Worm (Caenorhabditis elegans): ENCODE measurements around the gene K08E5.1.

K08E5.1 gene

DNA sequence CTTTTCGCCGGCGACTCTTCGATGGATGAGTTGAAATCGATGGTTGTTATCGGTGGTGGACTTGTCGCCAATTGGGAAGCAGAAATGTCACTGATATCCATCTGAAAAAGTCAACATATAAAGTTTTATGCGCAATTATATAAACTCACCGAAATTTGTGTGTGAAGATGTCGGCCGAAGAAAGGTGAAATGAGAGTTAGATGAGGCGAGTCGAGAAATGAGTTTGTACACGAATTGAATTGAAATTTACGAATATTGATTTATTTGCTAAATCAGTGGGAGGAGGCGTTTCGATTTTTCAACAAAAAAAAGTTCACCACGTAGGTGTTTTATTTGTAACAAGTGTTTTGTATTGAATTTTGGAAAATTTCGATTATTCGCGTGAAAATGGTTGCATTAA lies 45.2 kb downstream of the K08E5.1 start, which contains the start of gene kel-10:
Gene kel-10 (minus strand): TSS at position 101 of the 400 bp plus-strand sequence.
- TF ChIP-seq ztf-3 (GFP tag; optimal IDR thresholded peaks at IDR 0.05) (no peak), pha-4 (tag; optimal IDR thresholded peaks at IDR 0.05) (no peak), nfya-2 (GFP tag; IDR thresholded peaks at IDR 0.05) (no peak), somi-1 (GFP tag; optimal IDR thresholded peaks at IDR 0.05) (no peak)

DNA sequence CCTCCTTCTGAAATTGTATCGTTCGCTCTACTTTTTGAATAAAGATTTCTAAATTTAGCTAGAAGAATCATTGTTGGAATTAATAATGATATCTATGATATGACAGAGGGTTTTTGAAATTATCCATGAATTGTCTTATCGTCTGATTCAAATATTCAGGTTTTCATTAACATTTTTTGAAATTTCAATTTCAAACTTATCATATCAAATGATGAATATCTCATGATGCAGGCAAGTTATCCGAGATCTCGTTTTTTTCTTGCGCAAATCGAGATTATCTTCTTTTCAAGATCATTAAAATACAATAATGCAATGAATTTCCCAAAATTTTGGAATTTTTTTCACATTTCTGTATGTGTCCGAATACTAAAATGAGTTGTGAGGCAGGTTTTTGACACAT lies 48.6 kb downstream of the K08E5.1 start, which contains the start of gene spop-1:
Gene spop-1 (minus strand): TSS at position 101 of the 400 bp plus-strand sequence.
- no peak for TF ChIP-seq snpc-4 (GFP tag; optimal IDR thresholded peaks at IDR 0.05)
- TF ChIP-seq snpc-4 (tag; optimal IDR thresholded peaks at IDR 0.05) = no peak
- no peak for TF ChIP-seq dox-1 (GFP tag; IDR thresholded peaks at IDR 0.05)
- TF ChIP-seq nhr-27 (tag; optimal IDR thresholded peaks at IDR 0.05) = no peak
- TF ChIP-seq ceh-40 (GFP tag; IDR thresholded peaks at IDR 0.05) = no peak
- no peak for TF ChIP-seq egl-44 (GFP tag; IDR thresholded peaks at IDR 0.05)
- TF ChIP-seq F55B11.4 (tag; optimal IDR thresholded peaks at IDR 0.05; ENCODE audit: borderline replicate concordance, insufficient read depth) = no peak
- no peak for TF ChIP-seq F37B4.10 (GFP tag; IDR thresholded peaks at IDR 0.05)

- TF ChIP-seq pbrm-1 (GFP tag; IDR thresholded peaks at IDR 0.05) = peak; percentile 60; the same call in 1 of the 2 replicates
- peak; percentile 78 for TF ChIP-seq nhr-80 (tag; optimal IDR thresholded peaks at IDR 0.05)
- no peak for TF ChIP-seq F10E7.11 (tag; optimal IDR thresholded peaks at IDR 0.05)
- no peak for TF ChIP-seq him-1 (tag; optimal IDR thresholded peaks at IDR 0.05)
- TF ChIP-seq sptf-2 (GFP tag; optimal IDR thresholded peaks at IDR 0.05) = no peak
- peak; percentile 66 for TF ChIP-seq lin-54 (GFP tag; optimal IDR thresholded peaks at IDR 0.05)
- TF ChIP-seq F57C9.4 (tag; optimal IDR thresholded peaks at IDR 0.05) = no peak
- no peak for TF ChIP-seq mxl-1 (tag; optimal IDR thresholded peaks at IDR 0.05)
- peak; percentile 92 for TF ChIP-seq K12H6.12 (tag; optimal IDR thresholded peaks at IDR 0.05)
- no peak for TF ChIP-seq nhr-27 (tag; optimal IDR thresholded peaks at IDR 0.05)
- peak; percentile 63 for TF ChIP-seq ztf-18 (tag; optimal IDR thresholded peaks at IDR 0.05)
- TF ChIP-seq madf-8 (GFP tag; conservative IDR thresholded peaks at IDR 0.05) = no peak
- TF ChIP-seq F23B12.7 (tag; optimal IDR thresholded peaks at IDR 0.05; ENCODE audit: insufficient read depth) = no peak
- TF ChIP-seq Y79H2A.3 (GFP tag; conservative IDR thresholded peaks at IDR 0.05) = no peak
- TF ChIP-seq F22D6.2 (tag; optimal IDR thresholded peaks at IDR 0.05) = no peak
- TF ChIP-seq F57A8.1 (GFP tag; optimal IDR thresholded peaks at IDR 0.05) = no peak
- TF ChIP-seq rec-8 (tag; optimal IDR thresholded peaks at IDR 0.05) = no peak
- TF ChIP-seq fkh-3 (tag; optimal IDR thresholded peaks at IDR 0.05) = no peak
- 0 out of 2 replicates have a peak, but pooled peaks have one; percentile 27 for TF ChIP-seq rcor-1 (GFP tag; IDR thresholded peaks at IDR 0.05)
- TF ChIP-seq B0019.2 (GFP tag; conservative IDR thresholded peaks at IDR 0.05) = no peak
- no peak for TF ChIP-seq F39B2.1 (GFP tag; IDR thresholded peaks at IDR 0.05)
- peak in 1 of 2 experiments; percentile 64 for TF ChIP-seq let-607 (tag; optimal IDR thresholded peaks at IDR 0.05)
- TF ChIP-seq ceh-40 (GFP tag; IDR thresholded peaks at IDR 0.05) = no peak
- peak; percentile 91 for TF ChIP-seq nfyb-1 (GFP tag; IDR thresholded peaks at IDR 0.05)
- no peak for TF ChIP-seq Y53F4B.3 (GFP tag; IDR thresholded peaks at IDR 0.05)
- peak; percentile 54 for TF ChIP-seq madf-10 (tag; optimal IDR thresholded peaks at IDR 0.05)
- no peak for TF ChIP-seq ama-1 (optimal IDR thresholded peaks at IDR 0.05)
- no peak for TF ChIP-seq ama-1 (GFP tag; optimal IDR thresholded peaks at IDR 0.05)
- no peak for TF ChIP-seq lsy-27 (tag; optimal IDR thresholded peaks at IDR 0.05; ENCODE audit: borderline replicate concordance, insufficient read depth)
- TF ChIP-seq mcd-1 (GFP tag; IDR thresholded peaks at IDR 0.05) = peak; percentile 73
- TF ChIP-seq mes-4 (tag; optimal IDR thresholded peaks at IDR 0.05) = no peak
- no peak for TF ChIP-seq hsf-1 (GFP tag; IDR thresholded peaks at IDR 0.05)
- TF ChIP-seq B0261.1 (tag; optimal IDR thresholded peaks at IDR 0.05) = no peak
- TF ChIP-seq Y53G8AR.9 (GFP tag; conservative IDR thresholded peaks at IDR 0.05) = peak; percentile 60; the same call in 1 of the 2 replicates
- no peak for TF ChIP-seq F55B11.4 (tag; optimal IDR thresholded peaks at IDR 0.05; ENCODE audit: borderline replicate concordance, insufficient read depth)
- peak; percentile 59 for TF ChIP-seq ztf-26 (tag; optimal IDR thresholded peaks at IDR 0.05)
Measured at ce11 chrIII:10096525-10096972, 50.1 kb downstream of the K08E5.1 start.
